Worm (Caenorhabditis elegans) whole organism, L2 larva: Measurements from ENCODE around the gene nrsn-1.

Source experiments
- blmp-1 ChIP-seq: sonication (generic microtip); optimal IDR thresholded peaks from 2 replicates; lab custom pipeline; 2017; ENCODE audit warnings: missing genetic modification characterization, mild to moderate bottlenecking, missing compliant biosample characterization, antibody characterized with exemption, moderate library complexity; ENCODE audit not compliant: insufficient read depth
- nhr-12 ChIP-seq: fragments of 150-350 bp; optimal IDR thresholded peaks from 2 replicates; lab custom pipeline; 2014; ENCODE audit warnings: missing biosample characterization, missing genetic modification characterization
- skn-1 ChIP-seq: sonication (generic microtip); optimal IDR thresholded peaks from 2 replicates; lab custom pipeline; 2017; ENCODE audit warnings: missing biosample characterization, missing genetic modification characterization
- snpc-4 ChIP-seq: fragments of 150-350 bp; optimal IDR thresholded peaks from 2 replicates; lab custom pipeline; 2014; ENCODE audit warnings: missing biosample characterization, missing genetic modification characterization
- unc-39 ChIP-seq: fragments of 150-350 bp; optimal IDR thresholded peaks from 2 replicates; lab custom pipeline; 2014; ENCODE audit warnings: missing biosample characterization, missing genetic modification characterization

ce11 chrV:3714750-3715149 lies 1.0 kb downstream of the nrsn-1 start:
- TF ChIP-seq skn-1 (tag; lab: Kevin White, UChicago) (no peak), unc-39 (tag; lab: Kevin White, UChicago) (no peak), blmp-1 (tag; lab: Kevin White, UChicago) (no peak), snpc-4 (tag; lab: Kevin White, UChicago) (no peak), nhr-12 (tag; lab: Kevin White, UChicago) (no peak)
